Fruit fly (Drosophila melanogaster): Measurements from ENCODE around the gene TfIIB.

The TfIIB gene

DNA sequence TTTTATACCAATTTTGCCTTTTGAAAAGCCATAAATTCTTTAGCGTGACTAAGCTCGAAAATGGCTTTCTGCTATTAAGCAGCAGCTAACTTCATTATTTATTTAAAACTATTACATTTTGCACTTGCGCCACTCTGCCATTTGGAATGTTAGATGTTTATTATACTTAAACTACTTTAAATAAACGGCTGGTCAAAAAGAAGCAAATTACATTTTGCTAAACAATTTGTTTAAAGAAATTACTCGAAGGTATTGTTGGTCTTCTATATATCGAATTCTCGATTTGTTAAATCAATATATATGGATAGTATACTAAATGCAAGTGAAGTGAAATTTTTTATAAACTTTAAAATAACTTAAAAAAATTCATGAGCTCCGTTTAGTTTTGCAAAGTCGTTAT, 21.2 kb downstream of the TfIIB start, which contains the start of gene ppk10:
ppk10 (minus strand) TSS at position 101 of the 400 bp plus-strand sequence.
- TF ChIP-seq CG3032 (tag; optimal IDR thresholded peaks at IDR 0.05): no peak
- no peak for TF ChIP-seq dac (GFP tag; optimal IDR thresholded peaks at IDR 0.05)
- no peak for TF ChIP-seq achi (GFP tag; optimal IDR thresholded peaks at IDR 0.05)
- no peak for TF ChIP-seq Gug (GFP tag; IDR thresholded peaks at IDR 0.05)
- TF ChIP-seq Sox15 (GFP tag; optimal IDR thresholded peaks at IDR 0.05): no peak
- no peak for TF ChIP-seq CG31627 (GFP tag; optimal IDR thresholded peaks at IDR 0.05)
- TF ChIP-seq Met (GFP tag; optimal IDR thresholded peaks at IDR 0.05): no peak
- TF ChIP-seq Eip75B (GFP tag; optimal IDR thresholded peaks at IDR 0.05): no peak
- no peak for TF ChIP-seq Hr39 (GFP tag; optimal IDR thresholded peaks at IDR 0.05)
- TF ChIP-seq fd85E (GFP tag; optimal IDR thresholded peaks at IDR 0.05): no peak
- TF ChIP-seq CG6163 (GFP tag; IDR thresholded peaks at IDR 0.05): no peak
- TF ChIP-seq OdsH (GFP tag; optimal IDR thresholded peaks at IDR 0.05): no peak
- TF ChIP-seq CG4318 (GFP tag; optimal IDR thresholded peaks at IDR 0.05): no peak
- no peak for TF ChIP-seq svp (GFP tag)
- no peak for TF ChIP-seq esn (GFP tag; optimal IDR thresholded peaks at IDR 0.05)

- TF ChIP-seq vri (GFP tag; optimal IDR thresholded peaks at IDR 0.05) (peak; percentile 93), CG10669 (GFP tag; optimal IDR thresholded peaks at IDR 0.05) (no peak), Eip78C (GFP tag) (peak; percentile 53), svp (GFP tag) (peak; percentile 78)
Measured at dm6 chr2L:10455944-10456520, 24.9 kb downstream of the TfIIB start.

DNA sequence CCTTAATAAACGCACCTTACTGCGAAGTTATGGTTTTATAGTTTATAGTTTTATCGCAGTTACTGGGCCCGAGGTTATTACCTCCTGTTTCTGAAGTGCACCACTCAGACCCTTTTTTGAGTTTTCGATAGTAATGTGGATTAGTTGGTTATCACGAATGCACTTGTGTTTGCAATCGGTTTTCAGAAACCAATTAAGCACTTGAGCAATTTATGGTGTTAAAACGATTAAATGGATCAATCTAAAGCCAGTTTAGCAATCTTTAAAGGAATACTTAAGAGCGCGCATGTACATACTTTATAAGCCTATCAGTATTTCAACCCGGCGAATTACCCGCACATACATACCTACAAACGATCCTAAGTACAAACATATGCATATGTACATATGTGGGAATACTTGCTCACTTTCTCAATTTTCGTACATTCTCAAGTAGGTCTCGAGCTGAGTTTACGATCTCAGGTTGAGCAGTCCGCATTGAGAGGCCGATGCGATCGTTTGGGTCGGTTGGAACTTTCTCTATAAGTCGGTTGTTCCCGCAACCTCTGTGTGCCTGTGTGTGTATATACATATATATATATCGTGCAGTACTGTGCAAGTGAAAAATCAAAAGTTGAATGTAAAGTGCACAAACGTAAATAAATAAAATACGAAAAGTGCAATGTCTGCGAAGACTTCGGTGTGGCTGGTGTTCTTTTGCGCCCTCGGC, 26.2 kb downstream of the TfIIB start, which contains the start of the genes LManI and LManII:
LManI (minus strand) TSS at position 51 of the 709 bp plus-strand sequence.
LManII (plus strand) TSS at position 468 of the 709 bp plus-strand sequence.
- no peak for TF ChIP-seq CG6276 (GFP tag; optimal IDR thresholded peaks at IDR 0.05)
- TF ChIP-seq svp (GFP tag): peak; percentile 72

DNA sequence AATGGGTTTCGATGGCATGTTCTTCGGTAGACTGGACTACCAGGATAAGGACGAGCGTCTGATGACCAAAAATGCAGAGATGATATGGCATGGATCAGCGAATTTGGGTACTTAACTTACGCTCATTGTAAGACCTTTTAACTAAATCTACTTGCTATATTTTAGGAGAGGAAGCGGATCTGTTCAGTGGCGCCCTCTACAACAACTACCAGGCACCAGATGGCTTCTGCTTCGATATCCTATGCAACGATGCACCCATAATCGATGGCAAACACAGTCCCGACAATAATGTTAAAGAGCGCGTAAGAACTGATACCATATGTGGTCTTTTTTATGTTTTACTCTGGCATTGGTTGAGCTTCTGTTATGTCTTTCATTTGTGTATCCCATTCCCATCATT, 27.8 kb downstream of the TfIIB start:
- TF ChIP-seq spab (GFP tag; optimal IDR thresholded peaks at IDR 0.05): no peak
- TF ChIP-seq Ets96B (tag; optimal IDR thresholded peaks at IDR 0.05): no peak
- no peak for TF ChIP-seq Met (GFP tag; optimal IDR thresholded peaks at IDR 0.05)
- no peak for TF ChIP-seq achi (GFP tag; optimal IDR thresholded peaks at IDR 0.05)
- no peak for TF ChIP-seq CG10669 (GFP tag; optimal IDR thresholded peaks at IDR 0.05)
- no peak for TF ChIP-seq CG6808 (GFP tag; optimal IDR thresholded peaks at IDR 0.05)
- no peak for TF ChIP-seq pdm3 (GFP tag; optimal IDR thresholded peaks at IDR 0.05)
- no peak for TF ChIP-seq net (GFP tag; optimal IDR thresholded peaks at IDR 0.05)
- no peak for TF ChIP-seq eg (GFP tag; IDR thresholded peaks at IDR 0.05)
- no peak for TF ChIP-seq topi (GFP tag; optimal IDR thresholded peaks at IDR 0.05)
- no peak for TF ChIP-seq dsx (GFP tag; optimal IDR thresholded peaks at IDR 0.05; ENCODE audit: poor library complexity, severe bottlenecking)
- TF ChIP-seq CG1621 (tag; optimal IDR thresholded peaks at IDR 0.05): no peak
- no peak for TF ChIP-seq CG8632 (GFP tag; optimal IDR thresholded peaks at IDR 0.05)
- no peak for TF ChIP-seq Eip78C (GFP tag)
- TF ChIP-seq CG34406 (GFP tag; optimal IDR thresholded peaks at IDR 0.05): no peak
- no peak for TF ChIP-seq Hr39 (GFP tag; optimal IDR thresholded peaks at IDR 0.05)
- TF ChIP-seq OdsH (GFP tag; optimal IDR thresholded peaks at IDR 0.05): no peak
- TF ChIP-seq Eip75B (GFP tag; optimal IDR thresholded peaks at IDR 0.05): no peak
- no peak for TF ChIP-seq esn (GFP tag; optimal IDR thresholded peaks at IDR 0.05)
- TF ChIP-seq fkh (GFP tag; optimal IDR thresholded peaks at IDR 0.05): no peak

DNA sequence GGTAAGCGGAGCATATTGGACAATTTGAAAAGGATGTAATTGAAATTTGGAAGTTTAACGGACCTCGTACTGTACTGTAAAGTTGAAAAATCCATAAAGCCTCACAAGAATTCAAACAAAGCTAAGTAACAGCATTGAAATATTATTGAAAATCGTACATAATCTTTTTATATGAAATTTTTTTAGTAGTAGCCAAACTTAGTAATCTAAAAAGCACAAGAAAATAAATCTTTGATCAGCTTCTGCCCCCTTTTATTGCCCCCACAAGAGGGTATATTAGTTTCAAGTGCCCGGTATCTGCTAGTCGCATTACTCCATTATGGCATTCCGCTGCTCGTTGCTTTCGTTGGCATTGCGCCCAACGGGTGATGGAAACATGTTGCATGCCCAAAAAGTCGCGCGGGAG, 35.7 kb downstream of the TfIIB start:
- TF ChIP-seq CG6163 (GFP tag; IDR thresholded peaks at IDR 0.05) (no peak), topi (GFP tag; optimal IDR thresholded peaks at IDR 0.05) (no peak), acj6 (GFP tag; optimal IDR thresholded peaks at IDR 0.05) (peak; percentile 12), Eip78C (GFP tag) (peak; percentile 79), fd85E (GFP tag; optimal IDR thresholded peaks at IDR 0.05) (no peak), CG6808 (GFP tag; optimal IDR thresholded peaks at IDR 0.05) (no peak), ss (GFP tag; optimal IDR thresholded peaks at IDR 0.05) (no peak), Hr39 (GFP tag; optimal IDR thresholded peaks at IDR 0.05) (no peak), CG11902 (GFP tag; optimal IDR thresholded peaks at IDR 0.05) (no peak), Smox (GFP tag; optimal IDR thresholded peaks at IDR 0.05) (no peak), eg (GFP tag; IDR thresholded peaks at IDR 0.05) (no peak), OdsH (GFP tag; optimal IDR thresholded peaks at IDR 0.05) (peak; percentile 17), CG6276 (GFP tag; optimal IDR thresholded peaks at IDR 0.05) (peak; percentile 29), svp (GFP tag) (no peak), Hr4 (GFP tag; optimal IDR thresholded peaks at IDR 0.05) (peak; percentile 47), achi (GFP tag; optimal IDR thresholded peaks at IDR 0.05) (peak; percentile 18), CG31627 (GFP tag; optimal IDR thresholded peaks at IDR 0.05) (no peak), salr (GFP tag; optimal IDR thresholded peaks at IDR 0.05) (peak in 1 of 2 experiments; percentile 62), CG16779 (tag; optimal IDR thresholded peaks at IDR 0.05) (no peak), Ets96B (tag; optimal IDR thresholded peaks at IDR 0.05) (no peak), CG6854 (GFP tag; optimal IDR thresholded peaks at IDR 0.05) (no peak)

All from whole organism, prepupa.